Fruit fly (Drosophila melanogaster) whole organism, embryonic: ENCODE data around the gene Polr3E.

ENCODE experiments used
- Aef1 ChIP-seq: fragments of 200-800 bp; sonication (Bioruptor generic); IDR thresholded peaks from 3 replicates; pipeline ENCODE4 v1.3.6; 2022; ENCODE audit warnings: missing biosample characterization, missing genetic modification characterization
- CG10267 ChIP-seq: fragments of 200-800 bp; sonication (Bioruptor generic); optimal IDR thresholded peaks from 2 replicates; lab custom pipeline; 2018; ENCODE audit warnings: missing biosample characterization, mild to moderate bottlenecking, missing genetic modification characterization, moderate library complexity
- CG10462 ChIP-seq: fragments of 200-800 bp; sonication (Bioruptor generic); optimal IDR thresholded peaks from 2 replicates; lab custom pipeline; 2016; ENCODE audit warnings: missing biosample characterization, missing genetic modification characterization
- CG11398 ChIP-seq: fragments of 200-800 bp; sonication (Bioruptor generic); optimal IDR thresholded peaks from 2 replicates; lab custom pipeline; 2016; ENCODE audit warnings: missing biosample characterization, missing genetic modification characterization
- CG12236 ChIP-seq: fragments of 200-800 bp; sonication (Bioruptor generic); optimal IDR thresholded peaks from 2 replicates; lab custom pipeline; 2016; ENCODE audit warnings: missing biosample characterization, missing genetic modification characterization
- CG15696 ChIP-seq: fragments of 200-800 bp; sonication (Bioruptor generic); optimal IDR thresholded peaks from 2 replicates; lab custom pipeline; 2019; ENCODE audit warnings: missing biosample characterization, mild to moderate bottlenecking, missing genetic modification characterization, moderate library complexity
- CG16813 ChIP-seq: fragments of 200-800 bp; sonication (Bioruptor generic); IDR thresholded peaks from 3 replicates; pipeline ENCODE4 v1.3.6; 2022; ENCODE audit warnings: missing biosample characterization, missing genetic modification characterization; ENCODE audit not compliant: partially characterized antibody
- CG2199 ChIP-seq: fragments of 200-800 bp; sonication (Bioruptor generic); IDR thresholded peaks from 3 replicates; pipeline ENCODE4 v1.3.6; 2022; ENCODE audit warnings: missing biosample characterization, missing genetic modification characterization
- CG3065 ChIP-seq: fragments of 200-800 bp; sonication (Bioruptor generic); optimal IDR thresholded peaks from 2 replicates; lab custom pipeline; 2016; ENCODE audit warnings: missing biosample characterization, missing genetic modification characterization
- CG34422 ChIP-seq: fragments of 200-800 bp; sonication (Bioruptor generic); IDR thresholded peaks from 3 replicates; pipeline ENCODE4 v1.3.6; 2022; ENCODE audit warnings: missing biosample characterization, missing genetic modification characterization
- CG43689 ChIP-seq: fragments of 200-800 bp; sonication (Bioruptor generic); IDR thresholded peaks from 2 replicates; pipeline ENCODE4 v1.3.6; 2022; ENCODE audit warnings: missing biosample characterization, missing genetic modification characterization
- CG4617 ChIP-seq: fragments of 200-800 bp; sonication (Bioruptor generic); optimal IDR thresholded peaks from 3 replicates; lab custom pipeline; 2016; ENCODE audit warnings: missing biosample characterization, missing genetic modification characterization, borderline replicate concordance
- CG4707 ChIP-seq: fragments of 200-800 bp; sonication (Bioruptor generic); optimal IDR thresholded peaks from 2 replicates; lab custom pipeline; 2018; ENCODE audit warnings: missing biosample characterization, mild to moderate bottlenecking, missing genetic modification characterization, moderate library complexity
- CG6254 ChIP-seq: fragments of 200-800 bp; sonication (Bioruptor generic); optimal IDR thresholded peaks from 3 replicates; lab custom pipeline; 2017; ENCODE audit warnings: mild to moderate bottlenecking, missing biosample characterization, missing genetic modification reagents, missing genetic modification characterization
- CG7357 ChIP-seq: fragments of 200-800 bp; sonication (Bioruptor generic); IDR thresholded peaks from 3 replicates; pipeline ENCODE4 v1.3.6; 2022; ENCODE audit warnings: missing biosample characterization, missing genetic modification characterization
- CG8388 ChIP-seq: fragments of 200-800 bp; sonication (Bioruptor generic); optimal IDR thresholded peaks from 2 replicates; lab custom pipeline; 2019; ENCODE audit warnings: missing biosample characterization, mild to moderate bottlenecking, missing genetic modification characterization, moderate library complexity
- CG9932 ChIP-seq: fragments of 200-800 bp; sonication (Bioruptor generic); IDR thresholded peaks from 2 replicates; pipeline ENCODE4 v1.3.6; 2022; ENCODE audit warnings: missing biosample characterization, missing genetic modification characterization
- Dbx ChIP-seq: fragments of 200-800 bp; sonication (Bioruptor generic); IDR thresholded peaks from 3 replicates; pipeline ENCODE4 v1.3.6; 2022; ENCODE audit warnings: missing biosample characterization, missing genetic modification characterization
- Dip3 ChIP-seq: fragments of 200-800 bp; sonication (Bioruptor generic); optimal IDR thresholded peaks from 3 replicates; lab custom pipeline; 2016; ENCODE audit warnings: missing biosample characterization, missing genetic modification characterization
- Gsc ChIP-seq: fragments of 200-800 bp; sonication (Bioruptor generic); IDR thresholded peaks from 2 replicates; pipeline ENCODE4 v1.3.6; 2022; ENCODE audit warnings: missing biosample characterization, missing genetic modification characterization
- Hand ChIP-seq: fragments of 200-800 bp; sonication (Bioruptor generic); optimal IDR thresholded peaks from 2 replicates; lab custom pipeline; 2017; ENCODE audit warnings: mild to moderate bottlenecking, missing biosample characterization, missing genetic modification reagents, missing genetic modification characterization
- Hey ChIP-seq: fragments of 200-800 bp; sonication (Bioruptor generic); optimal IDR thresholded peaks from 3 replicates; lab custom pipeline; 2018; ENCODE audit warnings: missing biosample characterization, mild to moderate bottlenecking, missing genetic modification characterization
- Hr78 ChIP-seq, 2 experiments: fragments of 200-800 bp in 1 of 2; fragments of >200 bp in 1 of 2; sonication (Bioruptor generic) in 1 of 2; optimal IDR thresholded peaks; 2 replicates each; lab custom pipeline; 2017 to 2019; ENCODE audit warnings: missing biosample characterization in 2 of 2, missing genetic modification characterization in 2 of 2, mild to moderate bottlenecking in 1 of 2, moderate library complexity in 1 of 2
- Lhr ChIP-seq: fragments of 200-800 bp; sonication (Bioruptor generic); optimal IDR thresholded peaks from 3 replicates; lab custom pipeline; 2017; ENCODE audit warnings: mild to moderate bottlenecking, missing biosample characterization, missing genetic modification reagents, missing genetic modification characterization
- Myb ChIP-seq: fragments of 200-800 bp; sonication (Bioruptor generic); optimal IDR thresholded peaks from 2 replicates; lab custom pipeline; 2016; ENCODE audit warnings: missing biosample characterization, missing genetic modification characterization
- Ravus ChIP-seq: fragments of 200-800 bp; sonication (Bioruptor generic); IDR thresholded peaks from 2 replicates; pipeline ENCODE4 v1.3.6; 2022; ENCODE audit warnings: missing biosample characterization, missing genetic modification characterization
- Side ChIP-seq: fragments of 200-800 bp; sonication (Bioruptor generic); optimal IDR thresholded peaks from 2 replicates; lab custom pipeline; 2016; ENCODE audit warnings: missing biosample characterization, missing genetic modification characterization
- Ssrp ChIP-seq: fragments of 200-800 bp; sonication (Bioruptor generic); optimal IDR thresholded peaks from 2 replicates; lab custom pipeline; 2018; ENCODE audit warnings: missing biosample characterization, mild to moderate bottlenecking, missing genetic modification characterization, moderate library complexity
- Xrp1 ChIP-seq: fragments of 200-800 bp; sonication (Bioruptor generic); IDR thresholded peaks from 2 replicates; pipeline ENCODE4 v1.3.6; 2022; ENCODE audit warnings: missing biosample characterization, missing genetic modification characterization
- ac ChIP-seq: fragments of 200-800 bp; sonication (Bioruptor generic); optimal IDR thresholded peaks from 3 replicates; lab custom pipeline; 2017; ENCODE audit warnings: missing biosample characterization, mild to moderate bottlenecking, missing genetic modification characterization
- bab2 ChIP-seq: fragments of 200-800 bp; sonication (Bioruptor generic); optimal IDR thresholded peaks from 2 replicates; lab custom pipeline; 2016; ENCODE audit warnings: missing biosample characterization, missing genetic modification characterization
- bigmax ChIP-seq: fragments of 200-800 bp; sonication (Bioruptor generic); optimal IDR thresholded peaks from 2 replicates; lab custom pipeline; 2018; ENCODE audit warnings: missing biosample characterization, mild to moderate bottlenecking, missing genetic modification characterization
- cg ChIP-seq: fragments of 200-800 bp; sonication (Bioruptor generic); optimal IDR thresholded peaks from 3 replicates; lab custom pipeline; 2019; ENCODE audit warnings: missing biosample characterization, mild to moderate bottlenecking, missing genetic modification characterization, moderate library complexity
- chn ChIP-seq: fragments of 200-800 bp; sonication (Bioruptor generic); optimal IDR thresholded peaks from 2 replicates; lab custom pipeline; 2016; ENCODE audit warnings: missing biosample characterization, missing genetic modification characterization
- crc ChIP-seq: fragments of 200-800 bp; sonication (Bioruptor generic); optimal IDR thresholded peaks from 2 replicates; lab custom pipeline; 2016; ENCODE audit warnings: missing biosample characterization, missing genetic modification characterization
- croc ChIP-seq: fragments of 200-800 bp; sonication (Bioruptor generic); conservative IDR thresholded peaks from 3 replicates; pipeline ENCODE4 v1.3.6; 2022; ENCODE audit warnings: missing biosample characterization, missing genetic modification characterization
- kay ChIP-seq: fragments of 200-800 bp; sonication (Bioruptor generic); optimal IDR thresholded peaks from 2 replicates; lab custom pipeline; 2016; ENCODE audit warnings: missing biosample characterization, missing genetic modification characterization
- lab ChIP-seq: fragments of 200-800 bp; sonication (Bioruptor generic); optimal IDR thresholded peaks from 3 replicates; lab custom pipeline; 2017; ENCODE audit warnings: missing biosample characterization, missing genetic modification characterization, mild to moderate bottlenecking, moderate library complexity, missing genetic modification reagents
- mirr ChIP-seq: fragments of 200-800 bp; sonication (Bioruptor generic); optimal IDR thresholded peaks from 3 replicates; lab custom pipeline; 2018; ENCODE audit warnings: missing biosample characterization, mild to moderate bottlenecking, missing genetic modification characterization
- oc ChIP-seq: fragments of 200-800 bp; sonication (Bioruptor generic); optimal IDR thresholded peaks from 2 replicates; lab custom pipeline; 2018; ENCODE audit warnings: missing biosample characterization, mild to moderate bottlenecking, missing genetic modification characterization, moderate library complexity
- pnt ChIP-seq: fragments of 200-800 bp; sonication (Bioruptor generic); optimal IDR thresholded peaks from 3 replicates; lab custom pipeline; 2016; ENCODE audit warnings: missing biosample characterization, missing genetic modification characterization
- pum ChIP-seq: fragments of 200-800 bp; sonication (Bioruptor generic); optimal IDR thresholded peaks from 2 replicates; lab custom pipeline; 2016; ENCODE audit warnings: missing biosample characterization, missing genetic modification characterization
- scrt ChIP-seq: fragments of 200-800 bp; sonication (Bioruptor generic); optimal IDR thresholded peaks from 2 replicates; lab custom pipeline; 2018; ENCODE audit warnings: missing biosample characterization, mild to moderate bottlenecking, missing genetic modification characterization, moderate library complexity
- shn ChIP-seq: fragments of 200-800 bp; sonication (Bioruptor generic); optimal IDR thresholded peaks from 3 replicates; lab custom pipeline; 2016; ENCODE audit warnings: missing biosample characterization, missing genetic modification characterization
- slou ChIP-seq: fragments of 200-800 bp; sonication (Bioruptor generic); optimal IDR thresholded peaks from 3 replicates; lab custom pipeline; 2016; ENCODE audit warnings: missing biosample characterization, missing genetic modification characterization
- sr ChIP-seq: fragments of 200-800 bp; sonication (Bioruptor generic); IDR thresholded peaks from 3 replicates; pipeline ENCODE4 v1.3.6; 2022; ENCODE audit warnings: missing biosample characterization, missing genetic modification characterization
- ssp ChIP-seq: fragments of 200-800 bp; sonication (Bioruptor generic); IDR thresholded peaks from 2 replicates; pipeline ENCODE4 v1.3.6; 2022; ENCODE audit warnings: missing biosample characterization, missing genetic modification characterization
- tgo ChIP-seq: fragments of 200-800 bp; sonication (Bioruptor generic); IDR thresholded peaks from 3 replicates; pipeline ENCODE4 v1.3.6; 2022; ENCODE audit warnings: missing biosample characterization, missing genetic modification characterization
- wor ChIP-seq: fragments of 200-800 bp; sonication (Bioruptor generic); IDR thresholded peaks from 2 replicates; pipeline ENCODE4 v1.3.6; 2022; ENCODE audit warnings: missing biosample characterization, missing genetic modification characterization
- zen2 ChIP-seq: fragments of 200-800 bp; sonication (Bioruptor generic); IDR thresholded peaks from 3 replicates; pipeline ENCODE4 v1.3.6; 2022; ENCODE audit warnings: missing biosample characterization, missing genetic modification characterization; ENCODE audit not compliant: partially characterized antibody

Polr3E gene

DNA sequence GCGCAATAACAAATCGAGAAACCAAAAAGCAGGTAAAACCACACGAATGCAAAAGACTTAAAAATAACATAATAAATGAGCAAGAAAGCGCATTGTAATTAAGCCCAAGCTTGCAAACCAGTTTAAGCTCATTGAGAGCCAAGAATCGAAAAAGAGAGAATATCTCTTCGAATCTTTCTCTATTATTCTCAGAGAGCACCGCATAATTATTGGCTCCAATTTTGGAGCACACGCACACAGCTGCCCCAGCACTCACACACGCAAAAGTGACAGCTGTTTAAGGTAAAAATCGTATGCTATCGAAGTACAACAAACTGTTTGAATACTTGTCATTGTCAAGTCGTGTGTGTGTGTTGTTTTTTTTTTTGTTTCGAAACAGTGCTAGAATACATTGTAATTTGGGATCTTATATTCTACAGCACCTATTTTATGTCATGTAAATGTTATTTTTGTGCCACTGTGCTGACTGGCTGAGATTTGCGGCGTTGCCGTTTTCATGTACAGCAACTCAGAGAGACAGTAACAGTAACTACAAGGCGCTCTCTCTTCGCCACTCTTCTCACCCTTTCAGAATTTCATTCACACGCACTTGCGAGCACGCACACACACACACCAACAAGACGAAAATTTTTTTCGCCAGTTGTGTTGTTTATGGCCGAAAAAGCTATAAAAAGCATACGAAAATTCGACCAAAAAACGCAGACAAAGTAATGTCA is 22.1 kb upstream of the Polr3E start (continued):
- TF ChIP-seq croc (GFP tag; lab: Robert Waterston, UW) (no peak), Ssrp (no peak), chn (peak; percentile 28), mirr (GFP tag; lab: Kevin White, UChicago) (peak; percentile 35), Xrp1 (GFP tag; lab: Robert Waterston, UW) (peak; percentile 72), scrt (GFP tag; lab: Kevin White, UChicago) (peak; percentile 22), Gsc (GFP tag; lab: Robert Waterston, UW) (no peak), CG7357 (GFP tag; lab: Robert Waterston, UW) (peak; percentile 34; the same call in 1 of the 3 replicates), sr (GFP tag; lab: Robert Waterston, UW) (no peak), Hr78 (GFP tag; optimal IDR thresholded peaks at IDR 0.05; lab: Kevin White, UChicago) (no peak), cg (peak; percentile 85), Dbx (peak; percentile 74; the same call in 2 of the 3 replicates), Hey (tag; lab: Kevin White, UChicago) (no peak), ac (GFP tag; lab: Kevin White, UChicago) (no peak), CG16813 (no peak), ssp (GFP tag; lab: Robert Waterston, UW) (no peak), Myb (GFP tag; lab: Kevin White, UChicago) (peak; percentile 33), tgo (GFP tag; lab: Robert Waterston, UW) (peak; percentile 70), crc (no peak), CG10462 (GFP tag; lab: Kevin White, UChicago) (no peak), Lhr (GFP tag; lab: Kevin White, UChicago) (no peak), Ravus (GFP tag; lab: Robert Waterston, UW) (no peak), lab (peak; percentile 70), CG2199 (GFP tag; lab: Robert Waterston, UW) (no peak), kay (GFP tag; lab: Kevin White, UChicago) (no peak), oc (tag; lab: Kevin White, UChicago) (peak; percentile 24), CG4617 (no peak), CG12236 (no peak), Hand (no peak), CG4707 (GFP tag; lab: Kevin White, UChicago) (peak; percentile 97), CG43689 (GFP tag; lab: Robert Waterston, UW) (no peak), wor (no peak; the same call in 1 of the 2 replicates), pum (GFP tag; lab: Kevin White, UChicago) (peak; percentile 5), CG9932 (GFP tag; lab: Robert Waterston, UW) (no peak; the same call in 1 of the 2 replicates), CG8388 (GFP tag; lab: Kevin White, UChicago) (peak; percentile 51), zen2 (GFP tag; lab: Robert Waterston, UW) (no peak), Dip3 (GFP tag; lab: Kevin White, UChicago) (no peak), bigmax (peak; percentile 13), Aef1 (peak; percentile 55), CG10267 (tag; lab: Kevin White, UChicago) (peak; percentile 4), shn (GFP tag; lab: Kevin White, UChicago) (no peak), pnt (GFP tag; lab: Kevin White, UChicago) (peak; percentile 5), slou (GFP tag; lab: Kevin White, UChicago) (no peak), CG15696 (tag; lab: Kevin White, UChicago) (no peak), Side (GFP tag; lab: Kevin White, UChicago) (peak; percentile 53), CG34422 (GFP tag; lab: Robert Waterston, UW) (peak; percentile 61), CG3065 (GFP tag; lab: Kevin White, UChicago) (no peak), CG11398 (GFP tag; lab: Kevin White, UChicago) (no peak), CG6254 (no peak), bab2 (peak; percentile 20)
